Fruit fly (Drosophila melanogaster): ENCODE results near the gene Rexo5.

Gene Rexo5

dm6 chr3L:6615181-6615580 lies 11.7 kb downstream of the Rexo5 start:
- TF ChIP-seq Dif (GFP tag; optimal IDR thresholded peaks at IDR 0.05; ENCODE audit: partially characterized antibody) (no peak), Vsx2 (GFP tag; optimal IDR thresholded peaks at IDR 0.05; ENCODE audit: partially characterized antibody) (peak; percentile 3)

- no peak for TF ChIP-seq CG32264 (GFP tag; optimal IDR thresholded peaks at IDR 0.05)
- no peak for TF ChIP-seq dmrt93B (GFP tag; optimal IDR thresholded peaks at IDR 0.05)
- TF ChIP-seq CrebA (GFP tag; optimal IDR thresholded peaks at IDR 0.05; ENCODE audit: borderline replicate concordance): no peak
- no peak for TF ChIP-seq Hnf4 (GFP tag; optimal IDR thresholded peaks at IDR 0.05)
- no peak for TF ChIP-seq Dif (GFP tag; optimal IDR thresholded peaks at IDR 0.05; ENCODE audit: partially characterized antibody)
- no peak for TF ChIP-seq Vsx2 (GFP tag; optimal IDR thresholded peaks at IDR 0.05; ENCODE audit: partially characterized antibody)
- TF ChIP-seq usp (GFP tag; optimal IDR thresholded peaks at IDR 0.05): no peak
- TF ChIP-seq pan (optimal IDR thresholded peaks at IDR 0.05): no peak
- TF ChIP-seq lola (GFP tag; optimal IDR thresholded peaks at IDR 0.05): no peak
- TF ChIP-seq Sp1 (GFP tag; optimal IDR thresholded peaks at IDR 0.05): no peak
- TF ChIP-seq CG9705 (GFP tag; optimal IDR thresholded peaks at IDR 0.05): no peak
- TF ChIP-seq Hr78 (GFP tag; optimal IDR thresholded peaks at IDR 0.05): no peak
- no peak for TF ChIP-seq HLH106 (tag; optimal IDR thresholded peaks at IDR 0.05)
- no peak for TF ChIP-seq Abd-B (GFP tag; optimal IDR thresholded peaks at IDR 0.05)
- TF ChIP-seq jim (GFP tag; optimal IDR thresholded peaks at IDR 0.05): no peak
- no peak for TF ChIP-seq sv (GFP tag; optimal IDR thresholded peaks at IDR 0.05)
- no peak for TF ChIP-seq ey (GFP tag; optimal IDR thresholded peaks at IDR 0.05)
- TF ChIP-seq sage (GFP tag; optimal IDR thresholded peaks at IDR 0.05): no peak
Measured at dm6 chr3L:6619060-6619459, 15.6 kb downstream of the Rexo5 start.

- TF ChIP-seq Hr83 (GFP tag; optimal IDR thresholded peaks at IDR 0.05; ENCODE audit: poor library complexity, severe bottlenecking) (no peak), Mio (GFP tag; optimal IDR thresholded peaks at IDR 0.05) (no peak), Dfd (GFP tag; optimal IDR thresholded peaks at IDR 0.05) (no peak), h (GFP tag; optimal IDR thresholded peaks at IDR 0.05) (no peak), HLH106 (tag; optimal IDR thresholded peaks at IDR 0.05) (no peak), jim (GFP tag; optimal IDR thresholded peaks at IDR 0.05) (no peak), dl (GFP tag; optimal IDR thresholded peaks at IDR 0.05; ENCODE audit: insufficient read depth in 1 of 2, partially characterized antibody in 2 of 2) (no peak), Sp1 (GFP tag; optimal IDR thresholded peaks at IDR 0.05) (no peak), fru (GFP tag; optimal IDR thresholded peaks at IDR 0.05) (no peak), Rel (GFP tag; optimal IDR thresholded peaks at IDR 0.05) (no peak), Rel (tag; optimal IDR thresholded peaks at IDR 0.05) (no peak), woc (GFP tag; optimal IDR thresholded peaks at IDR 0.05) (no peak), lola (GFP tag; optimal IDR thresholded peaks at IDR 0.05) (no peak), tai (GFP tag; optimal IDR thresholded peaks at IDR 0.05) (no peak), N (GFP tag; optimal IDR thresholded peaks at IDR 0.05) (no peak), sv (GFP tag; optimal IDR thresholded peaks at IDR 0.05) (no peak), CG32264 (GFP tag; optimal IDR thresholded peaks at IDR 0.05) (no peak), dmrt93B (GFP tag; optimal IDR thresholded peaks at IDR 0.05) (no peak), ey (GFP tag; optimal IDR thresholded peaks at IDR 0.05) (no peak)
Measured at dm6 chr3L:6623669-6624204, 20.3 kb downstream of the Rexo5 start, which contains the start of gene GluRIA. Gene GluRIA (plus strand): TSS chr3L:6624032.
